Worm (Caenorhabditis elegans) whole organism, L3 larva: Measurements from ENCODE around the gene Y105C5B.1413.

Experiments used
- ceh-28 ChIP-seq: fragments of 150-350 bp; optimal IDR thresholded peaks from 2 replicates; lab custom pipeline; 2014; ENCODE audit warnings: missing biosample characterization, missing genetic modification reagents, missing genetic modification characterization
- elt-1 ChIP-seq: fragments of 150-350 bp; optimal IDR thresholded peaks from 2 replicates; lab custom pipeline; 2014; ENCODE audit warnings: missing biosample characterization, missing genetic modification characterization
- fos-1 ChIP-seq: fragments of 150-350 bp; optimal IDR thresholded peaks from 2 replicates; lab custom pipeline; 2014; ENCODE audit warnings: missing biosample characterization, missing genetic modification characterization
- nhr-237 ChIP-seq: fragments of 150-350 bp; optimal IDR thresholded peaks from 2 replicates; lab custom pipeline; 2014; ENCODE audit warnings: missing biosample characterization, missing genetic modification characterization
- pha-4 ChIP-seq: fragments of 150-350 bp; optimal IDR thresholded peaks from 2 replicates; lab custom pipeline; 2014; ENCODE audit warnings: missing biosample characterization, missing genetic modification reagents, missing genetic modification characterization
- pqm-1 ChIP-seq: fragments of 150-350 bp; optimal IDR thresholded peaks from 2 replicates; lab custom pipeline; 2017; ENCODE audit warnings: missing biosample characterization, missing genetic modification characterization, inconsistent platforms
- sea-2 ChIP-seq: fragments of 150-350 bp; sonication (generic microtip); optimal IDR thresholded peaks from 4 replicates; lab custom pipeline; 2014; ENCODE audit warnings: missing biosample characterization, missing genetic modification reagents, missing genetic modification characterization
- snpc-4 ChIP-seq: fragments of 150-350 bp; optimal IDR thresholded peaks from 2 replicates; lab custom pipeline; 2014; ENCODE audit warnings: missing biosample characterization, missing genetic modification characterization
- unc-62 ChIP-seq: fragments of 150-350 bp; sonication (generic microtip); optimal IDR thresholded peaks from 4 replicates; lab custom pipeline; 2014; ENCODE audit warnings: missing biosample characterization, missing genetic modification reagents, missing genetic modification characterization

DNA sequence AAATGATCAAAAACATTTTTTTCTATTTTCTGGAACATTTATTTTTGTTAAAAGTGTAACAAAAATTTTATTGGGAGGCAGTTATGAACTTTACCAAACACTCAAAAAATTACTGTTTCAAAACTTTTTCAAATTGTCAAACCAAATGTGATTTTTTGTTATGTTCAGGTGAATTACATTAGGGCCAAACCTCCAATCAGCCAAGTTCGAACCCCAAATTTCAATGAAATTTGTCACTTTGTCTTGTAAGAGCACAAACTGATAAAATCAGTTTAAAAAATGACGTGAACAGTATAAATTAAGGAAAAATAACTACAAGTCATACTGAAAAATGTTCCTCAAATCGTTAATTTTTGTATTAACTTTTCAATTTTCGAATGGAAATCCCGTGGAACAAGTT, 17.7 kb upstream of the Y105C5B.1413 start, which contains the start of gene H25K10.1:
- TF ChIP-seq unc-62 (no peak), elt-1 (tag; lab: Kevin White, UChicago) (no peak), fos-1 (tag; lab: Kevin White, UChicago) (no peak), pqm-1 (no peak), pha-4 (tag; lab: Kevin White, UChicago) (no peak), ceh-28 (tag; lab: Kevin White, UChicago) (no peak), nhr-237 (tag; lab: Kevin White, UChicago) (no peak), sea-2 (GFP tag; lab: Kevin White, UChicago) (no peak), snpc-4 (tag; lab: Kevin White, UChicago) (no peak)
